Worm (Caenorhabditis elegans) whole organism, young adult: Measurements from ENCODE around the gene Y11D7A.8.

ENCODE experiments used
- B0035.1 ChIP-seq: sonication (generic microtip); optimal IDR thresholded peaks from 2 replicates; lab custom pipeline; 2016; ENCODE audit warnings: missing genetic modification characterization, mild to moderate bottlenecking, missing compliant biosample characterization, missing genotype, missing genetic modification reagents
- B0261.1 ChIP-seq: sonication (generic microtip); optimal IDR thresholded peaks from 2 replicates; lab custom pipeline; 2016; ENCODE audit warnings: mild to moderate bottlenecking, missing genetic modification characterization, moderate library complexity, missing compliant biosample characterization
- D2030.7 ChIP-seq: fragments of 200-800 bp; sonication (Bioruptor generic); IDR thresholded peaks from 2 replicates; pipeline ENCODE4 v1.3.6; 2022; ENCODE audit warnings: missing genetic modification reagents, missing genetic modification characterization, missing compliant biosample characterization
- F52B5.7 ChIP-seq: sonication (generic microtip); optimal IDR thresholded peaks from 2 replicates; lab custom pipeline; 2016; ENCODE audit warnings: mild to moderate bottlenecking, missing genetic modification characterization, missing compliant biosample characterization
- Y79H2A.3 ChIP-seq: fragments of 200-800 bp; sonication (Bioruptor generic); conservative IDR thresholded peaks from 2 replicates; pipeline ENCODE4 v1.3.6; 2022; ENCODE audit warnings: missing genetic modification reagents, missing genetic modification characterization, missing compliant biosample characterization
- Y95B8A.8 ChIP-seq: fragments of 200-800 bp; sonication (Bioruptor generic); IDR thresholded peaks from 2 replicates; pipeline ENCODE4 v1.3.6; 2022; ENCODE audit warnings: missing genetic modification reagents, missing genetic modification characterization, missing compliant biosample characterization
- akir-1 ChIP-seq: fragments of 200-800 bp; sonication (Bioruptor generic); optimal IDR thresholded peaks from 2 replicates; lab custom pipeline; 2018; ENCODE audit warnings: mild to moderate bottlenecking, missing genetic modification characterization, moderate library complexity, missing compliant biosample characterization
- atf-7 ChIP-seq: sonication (generic microtip); optimal IDR thresholded peaks from 2 replicates; lab custom pipeline; 2017; ENCODE audit warnings: mild to moderate bottlenecking, missing genetic modification characterization, missing compliant biosample characterization
- athp-1 ChIP-seq: sonication (generic microtip); optimal IDR thresholded peaks from 2 replicates; lab custom pipeline; 2017; ENCODE audit warnings: mild to moderate bottlenecking, missing genetic modification characterization, missing compliant biosample characterization
- attf-5 ChIP-seq: fragments of 200-800 bp; sonication (Bioruptor generic); optimal IDR thresholded peaks from 2 replicates; lab custom pipeline; 2018; ENCODE audit warnings: mild to moderate bottlenecking, missing genetic modification characterization, missing compliant biosample characterization
- cebp-1 ChIP-seq, 2 experiments: fragments of 200-800 bp in 1 of 2; sonication (Bioruptor generic) in 1 of 2; sonication (generic microtip) in 1 of 2; IDR thresholded peaks in 1 of 2; optimal IDR thresholded peaks in 1 of 2; 2 replicates each; pipeline versions ENCODE4 v1.3.6 to Lab custom; 2017 to 2022; ENCODE audit warnings: missing compliant biosample characterization in 2 of 2, missing genetic modification characterization in 2 of 2, mild to moderate bottlenecking in 1 of 2, missing genetic modification reagents in 1 of 2, moderate library complexity in 1 of 2
- ceh-27 ChIP-seq: fragments of 200-800 bp; sonication (Bioruptor generic); optimal IDR thresholded peaks from 2 replicates; lab custom pipeline; 2018; ENCODE audit warnings: mild to moderate bottlenecking, missing genetic modification characterization, moderate library complexity, missing compliant biosample characterization
- ceh-79 ChIP-seq: sonication (generic microtip); optimal IDR thresholded peaks from 2 replicates; lab custom pipeline; 2017; ENCODE audit warnings: mild to moderate bottlenecking, missing genetic modification characterization, missing compliant biosample characterization
- chd-7 ChIP-seq: sonication (generic microtip); optimal IDR thresholded peaks from 2 replicates; lab custom pipeline; 2016; ENCODE audit warnings: mild to moderate bottlenecking, missing genetic modification characterization, moderate library complexity, missing compliant biosample characterization
- egl-18 ChIP-seq: fragments of 200-800 bp; sonication (Bioruptor generic); IDR thresholded peaks from 2 replicates; pipeline ENCODE4 v1.3.6; 2022; ENCODE audit warnings: missing genetic modification reagents, missing genetic modification characterization, missing compliant biosample characterization
- gei-17 ChIP-seq: fragments of 200-800 bp; sonication (Bioruptor generic); optimal IDR thresholded peaks from 2 replicates; lab custom pipeline; 2018; ENCODE audit warnings: mild to moderate bottlenecking, missing genetic modification characterization, missing compliant biosample characterization
- hlh-26 ChIP-seq: fragments of 200-800 bp; sonication (Bioruptor generic); conservative IDR thresholded peaks from 2 replicates; pipeline ENCODE4 v1.3.6; 2022; ENCODE audit warnings: missing genetic modification reagents, missing genetic modification characterization, missing compliant biosample characterization
- hmg-1.2 ChIP-seq: fragments of 200-800 bp; sonication (Bioruptor generic); IDR thresholded peaks from 2 replicates; pipeline ENCODE4 v1.3.6; 2022; ENCODE audit warnings: missing genetic modification reagents, missing genetic modification characterization, missing compliant biosample characterization
- hsf-1 ChIP-seq: fragments of 200-800 bp; sonication (Bioruptor generic); IDR thresholded peaks from 2 replicates; pipeline ENCODE4 v1.3.6; 2022; ENCODE audit warnings: missing genetic modification reagents, missing genetic modification characterization, missing compliant biosample characterization
- lin-35 ChIP-seq, 3 experiments: fragments of 150-350 bp in 2 of 3; sonication (generic microtip) in 1 of 3; optimal IDR thresholded peaks; 2 replicates each; lab custom pipeline; 2014 to 2018; ENCODE audit warnings: missing biosample characterization in 3 of 3, missing genetic modification characterization in 3 of 3, missing genetic modification reagents in 3 of 3
- lin-40 ChIP-seq: sonication (generic microtip); optimal IDR thresholded peaks from 2 replicates; lab custom pipeline; 2016; ENCODE audit warnings: missing genetic modification characterization, mild to moderate bottlenecking, missing compliant biosample characterization, missing genotype, missing genetic modification reagents
- lin-54 ChIP-seq: fragments of 200-800 bp; sonication (Bioruptor generic); optimal IDR thresholded peaks from 2 replicates; lab custom pipeline; 2018; ENCODE audit warnings: mild to moderate bottlenecking, missing genetic modification characterization, missing compliant biosample characterization
- lsy-27 ChIP-seq: sonication (generic microtip); optimal IDR thresholded peaks from 2 replicates; lab custom pipeline; 2017; ENCODE audit warnings: missing genetic modification characterization, mild to moderate bottlenecking, missing compliant biosample characterization, antibody characterized with exemption, missing genotype, borderline replicate concordance; ENCODE audit not compliant: insufficient read depth
- madf-3 ChIP-seq: fragments of 200-800 bp; sonication (Bioruptor generic); IDR thresholded peaks from 2 replicates; pipeline ENCODE4 v1.3.6; 2022; ENCODE audit warnings: missing genetic modification reagents, missing genetic modification characterization, missing compliant biosample characterization
- madf-6 ChIP-seq: fragments of 200-800 bp; sonication (Bioruptor generic); IDR thresholded peaks from 2 replicates; pipeline ENCODE4 v1.3.6; 2022; ENCODE audit warnings: missing genetic modification reagents, missing genetic modification characterization, missing compliant biosample characterization
- madf-8 ChIP-seq: fragments of 200-800 bp; sonication (Bioruptor generic); conservative IDR thresholded peaks from 2 replicates; pipeline ENCODE4 v1.3.6; 2022; ENCODE audit warnings: missing genetic modification reagents, missing genetic modification characterization, missing compliant biosample characterization
- mcd-1 ChIP-seq: fragments of 200-800 bp; sonication (Bioruptor generic); IDR thresholded peaks from 2 replicates; pipeline ENCODE4 v1.3.6; 2022; ENCODE audit warnings: missing genetic modification reagents, missing genetic modification characterization, missing compliant biosample characterization
- mes-4 ChIP-seq: sonication (generic microtip); optimal IDR thresholded peaks from 2 replicates; lab custom pipeline; 2016; ENCODE audit warnings: missing genotype, missing genetic modification characterization, missing compliant biosample characterization
- nhr-27 ChIP-seq: fragments of 200-800 bp; sonication (Bioruptor generic); optimal IDR thresholded peaks from 2 replicates; lab custom pipeline; 2018; ENCODE audit warnings: mild to moderate bottlenecking, missing genetic modification characterization, moderate library complexity, missing compliant biosample characterization
- nhr-80 ChIP-seq: sonication (generic microtip); optimal IDR thresholded peaks from 2 replicates; lab custom pipeline; 2016; ENCODE audit warnings: missing genetic modification characterization, missing compliant biosample characterization
- nhr-90 ChIP-seq: sonication (generic microtip); optimal IDR thresholded peaks from 2 replicates; lab custom pipeline; 2016; ENCODE audit warnings: missing genotype, mild to moderate bottlenecking, missing genetic modification characterization, missing compliant biosample characterization
- repo-1 ChIP-seq: sonication (generic microtip); optimal IDR thresholded peaks from 2 replicates; lab custom pipeline; 2017; ENCODE audit warnings: mild to moderate bottlenecking, missing genetic modification characterization, missing compliant biosample characterization
- sea-2 ChIP-seq: fragments of 200-800 bp; sonication (Bioruptor generic); IDR thresholded peaks from 2 replicates; pipeline ENCODE4 v1.3.6; 2022; ENCODE audit warnings: missing genetic modification characterization, missing compliant biosample characterization
- somi-1 ChIP-seq: fragments of 200-800 bp; sonication (Bioruptor generic); optimal IDR thresholded peaks from 2 replicates; lab custom pipeline; 2018; ENCODE audit warnings: mild to moderate bottlenecking, missing genetic modification characterization, missing compliant biosample characterization
- tlf-1 ChIP-seq: fragments of 200-800 bp; sonication (Bioruptor generic); optimal IDR thresholded peaks from 2 replicates; lab custom pipeline; 2018; ENCODE audit warnings: mild to moderate bottlenecking, missing genetic modification characterization, missing compliant biosample characterization
- unc-130 ChIP-seq: sonication (generic microtip); optimal IDR thresholded peaks from 2 replicates; lab custom pipeline; 2016; ENCODE audit warnings: missing genetic modification reagents, missing genetic modification characterization, missing compliant biosample characterization
- xnd-1 ChIP-seq: sonication (generic microtip); optimal IDR thresholded peaks from 2 replicates; lab custom pipeline; 2016; ENCODE audit warnings: missing genotype, missing genetic modification reagents, missing genetic modification characterization, missing compliant biosample characterization
- zim-3 ChIP-seq: sonication (generic microtip); optimal IDR thresholded peaks from 2 replicates; lab custom pipeline; 2017; ENCODE audit warnings: mild to moderate bottlenecking, missing genetic modification characterization, moderate library complexity, missing compliant biosample characterization
- ztf-3 ChIP-seq: fragments of 200-800 bp; sonication (Bioruptor generic); optimal IDR thresholded peaks from 2 replicates; lab custom pipeline; 2018; ENCODE audit warnings: mild to moderate bottlenecking, missing genetic modification characterization, missing compliant biosample characterization

Gene Y11D7A.8

ce11 chrIV:9215824-9216223, 35.4 kb upstream of the Y11D7A.8 start (continued):
- TF ChIP-seq lsy-27, result no peak
- TF ChIP-seq unc-130 (GFP tag; lab: Kevin White, UChicago), result no peak
- no peak for TF ChIP-seq zim-3
- TF ChIP-seq, all 124 proteins: peak for 0

- TF ChIP-seq gei-17 (no peak), hmg-1.2 (peak; percentile 62; the same call in 1 of the 2 replicates), B0261.1 (tag; lab: Kevin White, UChicago) (no peak), sea-2 (GFP tag; lab: Robert Waterston, UW) (no peak), D2030.7 (GFP tag; lab: Robert Waterston, UW) (no peak), mes-4 (tag; lab: Kevin White, UChicago) (no peak), cebp-1 (GFP tag; IDR thresholded peaks at IDR 0.05; lab: Robert Waterston, UW) (no peak), cebp-1 (tag; optimal IDR thresholded peaks at IDR 0.05; lab: Kevin White, UChicago) (peak; percentile 15), xnd-1 (tag; lab: Kevin White, UChicago) (no peak), athp-1 (tag; lab: Kevin White, UChicago) (no peak), ceh-27 (peak; percentile 10), ceh-79 (tag; lab: Kevin White, UChicago) (no peak), lin-35 (GFP tag; optimal IDR thresholded peaks at IDR 0.05; lab: Kevin White, UChicago) (peak in 1 of 3 experiments; percentile 34), chd-7 (no peak), nhr-90 (tag; lab: Kevin White, UChicago) (no peak), lin-40 (peak; percentile 9)
Measured at ce11 chrIV:9216437-9216836, 34.7 kb upstream of the Y11D7A.8 start.

ce11 chrIV:9216956-9217355, 34.2 kb upstream of the Y11D7A.8 start:
- TF ChIP-seq Y79H2A.3 (GFP tag; lab: Robert Waterston, UW) (no peak), F52B5.7 (no peak), chd-7 (no peak), attf-5 (peak; percentile 24), nhr-80 (tag; lab: Kevin White, UChicago) (peak; percentile 81), atf-7 (tag; lab: Kevin White, UChicago) (no peak)

- TF ChIP-seq mcd-1 (GFP tag; lab: Robert Waterston, UW) (no peak), egl-18 (GFP tag; lab: Robert Waterston, UW) (no peak), madf-8 (no peak), akir-1 (GFP tag; lab: Kevin White, UChicago) (no peak), repo-1 (tag; lab: Kevin White, UChicago) (no peak), lin-54 (GFP tag; lab: Kevin White, UChicago) (no peak), hlh-26 (GFP tag; lab: Robert Waterston, UW) (no peak), lin-35 (GFP tag; optimal IDR thresholded peaks at IDR 0.05; lab: Kevin White, UChicago) (no peak), nhr-27 (tag; lab: Kevin White, UChicago) (no peak), ztf-3 (GFP tag; lab: Kevin White, UChicago) (no peak), hsf-1 (no peak), lin-40 (no peak), Y95B8A.8 (GFP tag; lab: Robert Waterston, UW) (no peak), somi-1 (GFP tag; lab: Kevin White, UChicago) (no peak), cebp-1 (GFP tag; IDR thresholded peaks at IDR 0.05; lab: Robert Waterston, UW) (no peak), cebp-1 (tag; optimal IDR thresholded peaks at IDR 0.05; lab: Kevin White, UChicago) (no peak), madf-6 (GFP tag; lab: Robert Waterston, UW) (no peak), madf-3 (GFP tag; lab: Robert Waterston, UW) (no peak), tlf-1 (GFP tag; lab: Kevin White, UChicago) (no peak), lsy-27 (no peak), B0035.1 (no peak)
Measured at ce11 chrIV:9217426-9217825, 33.8 kb upstream of the Y11D7A.8 start, which contains the start of gene C46C2.2. Gene C46C2.2, plus strand, starts transcription at chrIV:9217726.
